Fruit fly (Drosophila melanogaster): ENCODE results near the gene ome.

dm6 chr3L:14759984-14760626 lies 87.5 kb downstream of the ome start:
- TF ChIP-seq usp (GFP tag; optimal IDR thresholded peaks at IDR 0.05) (no peak), EcR (GFP tag; optimal IDR thresholded peaks at IDR 0.05) (no peak)
